Fruit fly (Drosophila melanogaster) whole organism, embryonic: ENCODE measurements around the gene CG7329.

Experiments used
- Adf1 ChIP-seq: fragments of 200-800 bp; sonication (Bioruptor generic); IDR thresholded peaks from 2 replicates; pipeline ENCODE4 v1.3.6; 2022; ENCODE audit warnings: missing biosample characterization, missing genetic modification characterization
- Blimp-1 ChIP-seq: fragments of 200-800 bp; sonication (Bioruptor generic); optimal IDR thresholded peaks from 3 replicates; lab custom pipeline; 2018; ENCODE audit warnings: missing biosample characterization, missing genetic modification characterization, mild to moderate bottlenecking, moderate library complexity, missing genetic modification reagents
- CG10147 ChIP-seq: fragments of 200-800 bp; sonication (Bioruptor generic); optimal IDR thresholded peaks from 2 replicates; lab custom pipeline; 2019; ENCODE audit warnings: missing biosample characterization, mild to moderate bottlenecking, missing genetic modification characterization, moderate library complexity
- CG10979 ChIP-seq: fragments of 200-800 bp; sonication (Bioruptor generic); optimal IDR thresholded peaks from 2 replicates; lab custom pipeline; 2018; ENCODE audit warnings: missing biosample characterization, mild to moderate bottlenecking, missing genetic modification characterization, moderate library complexity
- CG11093 ChIP-seq: fragments of 200-800 bp; sonication (Bioruptor generic); IDR thresholded peaks from 3 replicates; pipeline ENCODE4 v1.3.6; 2022; ENCODE audit warnings: missing biosample characterization, missing genetic modification characterization
- CG12659 ChIP-seq: fragments of 200-800 bp; sonication (Bioruptor generic); optimal IDR thresholded peaks from 3 replicates; lab custom pipeline; 2017; ENCODE audit warnings: mild to moderate bottlenecking, missing biosample characterization, missing genetic modification reagents, missing genetic modification characterization
- CG1603 ChIP-seq: fragments of 200-800 bp; sonication (Bioruptor generic); optimal IDR thresholded peaks from 2 replicates; lab custom pipeline; 2019; ENCODE audit warnings: missing biosample characterization, mild to moderate bottlenecking, missing genetic modification characterization, moderate library complexity
- CG17361 ChIP-seq: fragments of 200-800 bp; sonication (Bioruptor generic); IDR thresholded peaks from 3 replicates; pipeline ENCODE4 v1.3.6; 2022; ENCODE audit warnings: missing biosample characterization, missing genetic modification characterization
- CG17802 ChIP-seq: fragments of 200-800 bp; sonication (Bioruptor generic); optimal IDR thresholded peaks from 2 replicates; lab custom pipeline; 2018; ENCODE audit warnings: missing biosample characterization, mild to moderate bottlenecking, missing genetic modification characterization, moderate library complexity
- CG4820 ChIP-seq: fragments of 200-800 bp; sonication (Bioruptor generic); optimal IDR thresholded peaks from 3 replicates; lab custom pipeline; 2016; ENCODE audit warnings: missing biosample characterization, missing genetic modification characterization
- CG5180 ChIP-seq: fragments of 200-800 bp; sonication (Bioruptor generic); optimal IDR thresholded peaks from 3 replicates; lab custom pipeline; 2017; ENCODE audit warnings: missing biosample characterization, missing genetic modification characterization, mild to moderate bottlenecking, moderate library complexity, missing genetic modification reagents
- CG6854 ChIP-seq: fragments of 200-800 bp; sonication (Bioruptor generic); optimal IDR thresholded peaks from 3 replicates; lab custom pipeline; 2017; ENCODE audit warnings: missing biosample characterization, mild to moderate bottlenecking, missing genetic modification characterization
- CG8290 ChIP-seq, 3 experiments: fragments of 200-800 bp; sonication (Bioruptor generic); optimal IDR thresholded peaks; 2 replicates each; lab custom pipeline; 2016 to 2019; ENCODE audit warnings: missing biosample characterization in 3 of 3, missing genetic modification characterization in 3 of 3, mild to moderate bottlenecking in 2 of 3, moderate library complexity in 1 of 3
- CG8924 ChIP-seq: fragments of 200-800 bp; optimal IDR thresholded peaks from 3 replicates; lab custom pipeline; 2019; ENCODE audit warnings: missing biosample characterization, mild to moderate bottlenecking, missing genetic modification characterization, moderate library complexity
- CHES-1-like ChIP-seq: fragments of 200-800 bp; sonication (Bioruptor generic); optimal IDR thresholded peaks from 2 replicates; lab custom pipeline; 2016; ENCODE audit warnings: missing biosample characterization, missing genetic modification characterization
- Camta ChIP-seq: fragments of 200-800 bp; sonication (Bioruptor generic); optimal IDR thresholded peaks from 2 replicates; lab custom pipeline; 2016; ENCODE audit warnings: missing biosample characterization, missing genetic modification characterization
- Dad ChIP-seq: fragments of 200-800 bp; sonication (Bioruptor generic); optimal IDR thresholded peaks from 3 replicates; lab custom pipeline; 2016; ENCODE audit warnings: missing biosample characterization, missing genetic modification characterization
- Dbx ChIP-seq: fragments of 200-800 bp; sonication (Bioruptor generic); IDR thresholded peaks from 3 replicates; pipeline ENCODE4 v1.3.6; 2022; ENCODE audit warnings: missing biosample characterization, missing genetic modification characterization
- Dll ChIP-seq: fragments of 200-800 bp; sonication (Bioruptor generic); IDR thresholded peaks from 4 replicates; pipeline ENCODE4 v1.3.6; 2022; ENCODE audit warnings: missing biosample characterization, missing genetic modification characterization; ENCODE audit not compliant: partially characterized antibody
- E2f2 ChIP-seq: fragments of 200-800 bp; sonication (Bioruptor generic); IDR thresholded peaks from 2 replicates; pipeline ENCODE4 v1.3.6; 2022; ENCODE audit warnings: missing biosample characterization, missing genetic modification characterization
- Ets97D ChIP-seq: fragments of 200-800 bp; sonication (Bioruptor generic); optimal IDR thresholded peaks from 3 replicates; lab custom pipeline; 2016; ENCODE audit warnings: missing biosample characterization, missing genetic modification characterization
- Gsc ChIP-seq: fragments of 200-800 bp; sonication (Bioruptor generic); IDR thresholded peaks from 2 replicates; pipeline ENCODE4 v1.3.6; 2022; ENCODE audit warnings: missing biosample characterization, missing genetic modification characterization
- HLH4C ChIP-seq: fragments of 200-800 bp; sonication (Bioruptor generic); IDR thresholded peaks from 3 replicates; pipeline ENCODE4 v1.3.6; 2022; ENCODE audit warnings: missing biosample characterization, missing genetic modification characterization; ENCODE audit not compliant: partially characterized antibody
- Hr3 ChIP-seq: fragments of 200-800 bp; sonication (Bioruptor generic); optimal IDR thresholded peaks from 3 replicates; lab custom pipeline; 2016; ENCODE audit warnings: missing biosample characterization, missing genetic modification characterization
- Lim3 ChIP-seq: fragments of 200-800 bp; sonication (Bioruptor generic); IDR thresholded peaks from 2 replicates; pipeline ENCODE4 v1.3.6; 2022; ENCODE audit warnings: missing biosample characterization, missing genetic modification characterization
- Max ChIP-seq: fragments of 200-800 bp; sonication (Bioruptor generic); optimal IDR thresholded peaks from 2 replicates; lab custom pipeline; 2016; ENCODE audit warnings: missing biosample characterization, mild to moderate bottlenecking, missing genetic modification characterization
- NC2β ChIP-seq: fragments of 200-800 bp; sonication (Bioruptor generic); optimal IDR thresholded peaks from 2 replicates; lab custom pipeline; 2016; ENCODE audit warnings: missing biosample characterization, missing genetic modification characterization
- Nf-YC ChIP-seq: fragments of 200-800 bp; optimal IDR thresholded peaks from 3 replicates; lab custom pipeline; 2019; ENCODE audit warnings: missing biosample characterization, mild to moderate bottlenecking, missing genetic modification characterization, moderate library complexity
- TFAM ChIP-seq: fragments of 200-800 bp; sonication (Bioruptor generic); optimal IDR thresholded peaks from 2 replicates; lab custom pipeline; 2017; ENCODE audit warnings: missing biosample characterization, missing genetic modification characterization, inconsistent platforms
- Taf1 ChIP-seq: fragments of 200-800 bp; sonication (Bioruptor generic); IDR thresholded peaks from 2 replicates; pipeline ENCODE4 v1.3.6; 2022; ENCODE audit warnings: missing biosample characterization, missing genetic modification characterization
- Trl ChIP-seq, 3 experiments: fragments of >200 bp in 2 of 3; fragments of 200-800 bp in 1 of 3; sonication (Bioruptor generic) in 1 of 3; optimal IDR thresholded peaks; 2 replicates in 1 of 3; 3 replicates in 2 of 3; lab custom pipeline; 2016 to 2017; ENCODE audit warnings: missing biosample characterization in 1 of 3, missing genetic modification characterization in 1 of 3
- ato ChIP-seq: fragments of 200-800 bp; sonication (Bioruptor generic); IDR thresholded peaks from 2 replicates; pipeline ENCODE4 v1.3.6; 2022; ENCODE audit warnings: missing biosample characterization, missing genetic modification characterization; ENCODE audit not compliant: partially characterized antibody
- crc ChIP-seq: fragments of 200-800 bp; sonication (Bioruptor generic); optimal IDR thresholded peaks from 2 replicates; lab custom pipeline; 2016; ENCODE audit warnings: missing biosample characterization, missing genetic modification characterization
- croc ChIP-seq: fragments of 200-800 bp; sonication (Bioruptor generic); conservative IDR thresholded peaks from 3 replicates; pipeline ENCODE4 v1.3.6; 2022; ENCODE audit warnings: missing biosample characterization, missing genetic modification characterization
- dm ChIP-seq: fragments of 200-800 bp; sonication (Bioruptor generic); optimal IDR thresholded peaks from 3 replicates; lab custom pipeline; 2016; ENCODE audit warnings: missing biosample characterization, missing genetic modification characterization
- ewg ChIP-seq: fragments of 200-800 bp; sonication (Bioruptor generic); optimal IDR thresholded peaks from 3 replicates; lab custom pipeline; 2017; ENCODE audit warnings: mild to moderate bottlenecking, missing biosample characterization, missing genetic modification reagents, missing genetic modification characterization
- exex ChIP-seq: fragments of 200-800 bp; sonication (Bioruptor generic); optimal IDR thresholded peaks from 4 replicates; lab custom pipeline; 2018; ENCODE audit warnings: missing biosample characterization, mild to moderate bottlenecking, missing genetic modification characterization, moderate library complexity
- fd3F ChIP-seq: fragments of 200-800 bp; sonication (Bioruptor generic); optimal IDR thresholded peaks from 2 replicates; lab custom pipeline; 2018; ENCODE audit warnings: missing biosample characterization, mild to moderate bottlenecking, missing genetic modification characterization, moderate library complexity
- gro ChIP-seq: fragments of 200-800 bp; sonication (Bioruptor generic); optimal IDR thresholded peaks from 2 replicates; lab custom pipeline; 2016; ENCODE audit warnings: missing biosample characterization, missing genetic modification characterization
- jumu ChIP-seq: fragments of 200-800 bp; sonication (Bioruptor generic); optimal IDR thresholded peaks from 3 replicates; lab custom pipeline; 2016; ENCODE audit warnings: missing biosample characterization, missing genetic modification characterization
- kah ChIP-seq: fragments of 200-800 bp; sonication (Bioruptor generic); optimal IDR thresholded peaks from 2 replicates; lab custom pipeline; 2018; ENCODE audit warnings: missing biosample characterization, mild to moderate bottlenecking, missing genetic modification characterization
- ken ChIP-seq: fragments of 200-800 bp; sonication (Bioruptor generic); IDR thresholded peaks from 3 replicates; pipeline ENCODE4 v1.3.6; 2022; ENCODE audit warnings: missing biosample characterization, missing genetic modification characterization
- nom ChIP-seq: fragments of 200-800 bp; sonication (Bioruptor generic); optimal IDR thresholded peaks from 2 replicates; lab custom pipeline; 2017; ENCODE audit warnings: missing biosample characterization, missing genetic modification characterization, mild to moderate bottlenecking, moderate library complexity, missing genetic modification reagents
- pan ChIP-seq, 4 experiments: fragments of >200 bp in 3 of 4; fragments of 200-800 bp in 1 of 4; sonication (Bioruptor generic) in 1 of 4; optimal IDR thresholded peaks in 3 of 4; IDR thresholded peaks in 1 of 4; 2 replicates each; pipeline versions ENCODE4 v1.3.6 to Lab custom; 2017 to 2022; ENCODE audit warnings: missing biosample characterization in 2 of 4, missing genetic modification characterization in 2 of 4, mixed read lengths in 1 of 4
- slp2 ChIP-seq: fragments of 200-800 bp; sonication (Bioruptor generic); optimal IDR thresholded peaks from 2 replicates; lab custom pipeline; 2016; ENCODE audit warnings: missing biosample characterization, missing genetic modification characterization
- sr ChIP-seq: fragments of 200-800 bp; sonication (Bioruptor generic); IDR thresholded peaks from 3 replicates; pipeline ENCODE4 v1.3.6; 2022; ENCODE audit warnings: missing biosample characterization, missing genetic modification characterization
- stc ChIP-seq: fragments of 200-800 bp; sonication (Bioruptor generic); IDR thresholded peaks from 2 replicates; pipeline ENCODE4 v1.3.6; 2022; ENCODE audit warnings: missing biosample characterization, missing genetic modification characterization

The CG7329 gene

DNA sequence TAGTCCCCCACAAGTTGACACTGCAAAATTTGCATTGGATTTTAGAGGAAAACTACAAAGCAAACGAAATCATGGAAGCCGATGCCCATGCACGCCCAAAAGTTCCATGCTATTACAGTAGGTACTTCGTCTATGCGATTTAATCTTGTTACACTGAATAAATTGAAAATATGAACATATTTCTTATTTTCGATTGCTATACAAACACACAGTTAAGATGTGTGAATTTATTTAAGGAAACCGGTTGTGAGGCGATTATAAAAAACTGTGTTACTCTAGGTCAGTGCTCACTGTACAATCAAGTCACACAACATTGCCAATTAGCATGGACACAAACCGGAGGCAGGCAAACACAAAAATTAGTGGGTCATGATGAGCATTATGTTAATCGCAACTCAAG, 27.3 kb upstream of the CG7329 start (continued):
- TF ChIP-seq CG8924 (tag; lab: Kevin White, UChicago) (peak; percentile 78), CG4820 (GFP tag; lab: Kevin White, UChicago) (peak; percentile 67), ewg (GFP tag; lab: Kevin White, UChicago) (peak; percentile 53), exex (tag; lab: Kevin White, UChicago) (peak; percentile 12), Dbx (peak; percentile 64; the same call in 1 of the 3 replicates), CG17361 (GFP tag; lab: Robert Waterston, UW) (peak; percentile 74), Hr3 (peak; percentile 71), CG10147 (GFP tag; lab: Kevin White, UChicago) (peak; percentile 23), CHES-1-like (peak; percentile 58), ken (GFP tag; lab: Robert Waterston, UW) (peak; percentile 77; the same call in 2 of the 3 replicates), Blimp-1 (GFP tag; lab: Kevin White, UChicago) (peak; percentile 61), slp2 (peak; percentile 58), Trl (optimal IDR thresholded peaks at IDR 0.05; lab: Kevin White, UChicago) (no peak), Trl (GFP tag; optimal IDR thresholded peaks at IDR 0.05; lab: Kevin White, UChicago) (peak; percentile 79), Lim3 (GFP tag; lab: Robert Waterston, UW) (0 out of 2 replicates have a peak, but pooled peaks have one; percentile 27), Dll (GFP tag; lab: Robert Waterston, UW) (no peak), fd3F (GFP tag; lab: Kevin White, UChicago) (peak; percentile 77), CG1603 (tag; lab: Kevin White, UChicago) (peak; percentile 81), Camta (peak; percentile 75), NC2β (GFP tag; lab: Kevin White, UChicago) (peak; percentile 59), gro (GFP tag; lab: Kevin White, UChicago) (peak; percentile 75), Nf-YC (tag; lab: Kevin White, UChicago) (peak; percentile 47), HLH4C (GFP tag; lab: Robert Waterston, UW) (no peak), CG8290 (GFP tag; optimal IDR thresholded peaks at IDR 0.05; lab: Kevin White, UChicago) (peak; percentile 24), CG8290 (tag; optimal IDR thresholded peaks at IDR 0.05; lab: Kevin White, UChicago) (peak in 1 of 2 experiments; percentile 85), ato (no peak), kah (GFP tag; lab: Kevin White, UChicago) (peak; percentile 33), E2f2 (GFP tag; lab: Robert Waterston, UW) (peak; percentile 67), sr (peak; percentile 66; the same call in 1 of the 3 replicates), CG6854 (GFP tag; lab: Kevin White, UChicago) (no peak), jumu (GFP tag; lab: Kevin White, UChicago) (peak; percentile 64), CG11093 (peak; percentile 73), pan (optimal IDR thresholded peaks at IDR 0.05; lab: Kevin White, UChicago) (no peak), pan (GFP tag; optimal IDR thresholded peaks at IDR 0.05 in 1 of 2, IDR thresholded peaks at IDR 0.05 in 1 of 2) (peak in 1 of 2 experiments; percentile 93), CG10979 (tag; lab: Kevin White, UChicago) (no peak), nom (GFP tag; lab: Kevin White, UChicago) (peak; percentile 23), CG12659 (peak; percentile 75), crc (peak; percentile 71), Adf1 (GFP tag; lab: Robert Waterston, UW) (peak; percentile 25; the same call in 1 of the 2 replicates), Taf1 (peak; percentile 41; the same call in 1 of the 2 replicates), TFAM (GFP tag; lab: Kevin White, UChicago) (no peak), dm (GFP tag; lab: Kevin White, UChicago) (peak; percentile 52), stc (GFP tag; lab: Robert Waterston, UW) (peak; percentile 84), CG5180 (GFP tag; lab: Kevin White, UChicago) (peak; percentile 59), croc (GFP tag; lab: Robert Waterston, UW) (peak; percentile 53; the same call in 1 of the 3 replicates), CG17802 (tag; lab: Kevin White, UChicago) (peak; percentile 43), Dad (GFP tag; lab: Kevin White, UChicago) (peak; percentile 68), Max (peak; percentile 48), Ets97D (GFP tag; lab: Kevin White, UChicago) (no peak), Gsc (peak; percentile 36; the same call in 1 of the 2 replicates)
